Worm (Caenorhabditis elegans) whole organism, young adult: ENCODE results near the gene glb-5.

ENCODE experiments used
- C17E4.6 ChIP-seq: fragments of 200-800 bp; sonication (Bioruptor generic); IDR thresholded peaks from 2 replicates; pipeline ENCODE4 v1.3.6; 2022; ENCODE audit warnings: missing genetic modification reagents, missing genetic modification characterization, missing compliant biosample characterization
- D2030.7 ChIP-seq: fragments of 200-800 bp; sonication (Bioruptor generic); IDR thresholded peaks from 2 replicates; pipeline ENCODE4 v1.3.6; 2022; ENCODE audit warnings: missing genetic modification reagents, missing genetic modification characterization, missing compliant biosample characterization
- F39B2.1 ChIP-seq: fragments of 200-800 bp; sonication (Bioruptor generic); IDR thresholded peaks from 2 replicates; pipeline ENCODE4 v1.3.6; 2022; ENCODE audit warnings: missing genetic modification reagents, missing genetic modification characterization, missing compliant biosample characterization
- F57A8.1 ChIP-seq: fragments of 200-800 bp; sonication (Bioruptor generic); optimal IDR thresholded peaks from 2 replicates; lab custom pipeline; 2018; ENCODE audit warnings: mild to moderate bottlenecking, missing genetic modification characterization, moderate library complexity, missing compliant biosample characterization
- F57C9.4 ChIP-seq: sonication (generic microtip); optimal IDR thresholded peaks from 2 replicates; lab custom pipeline; 2017; ENCODE audit warnings: mild to moderate bottlenecking, missing genetic modification characterization, missing compliant biosample characterization
- K11D2.4 ChIP-seq: fragments of 200-800 bp; sonication (Bioruptor generic); IDR thresholded peaks from 2 replicates; pipeline ENCODE4 v1.3.6; 2022; ENCODE audit warnings: missing genetic modification reagents, missing genetic modification characterization, missing compliant biosample characterization
- T07F8.4 ChIP-seq: sonication (generic microtip); optimal IDR thresholded peaks from 2 replicates; lab custom pipeline; 2016; ENCODE audit warnings: mild to moderate bottlenecking, missing genetic modification characterization, moderate library complexity, missing compliant biosample characterization
- Y53G8AR.9 ChIP-seq: fragments of 200-800 bp; sonication (Bioruptor generic); conservative IDR thresholded peaks from 2 replicates; pipeline ENCODE4 v1.3.6; 2022; ENCODE audit warnings: missing genetic modification reagents, missing genetic modification characterization, missing compliant biosample characterization
- ZK185.1 ChIP-seq: sonication (generic microtip); optimal IDR thresholded peaks from 2 replicates; lab custom pipeline; 2016; ENCODE audit warnings: mild to moderate bottlenecking, missing genetic modification characterization, missing compliant biosample characterization; ENCODE audit not compliant: poor library complexity, severe bottlenecking
- aptf-2 ChIP-seq: fragments of 200-800 bp; sonication (Bioruptor generic); conservative IDR thresholded peaks from 2 replicates; pipeline ENCODE4 v1.3.6; 2022; ENCODE audit warnings: missing genetic modification reagents, missing genetic modification characterization, missing compliant biosample characterization
- aptf-3 ChIP-seq: fragments of 200-800 bp; sonication (Bioruptor generic); IDR thresholded peaks from 2 replicates; pipeline ENCODE4 v1.3.6; 2022; ENCODE audit warnings: missing genetic modification characterization, missing compliant biosample characterization
- attf-6 ChIP-seq: fragments of 200-800 bp; sonication (Bioruptor generic); IDR thresholded peaks from 2 replicates; pipeline ENCODE4 v1.3.6; 2022; ENCODE audit warnings: missing genetic modification reagents, missing genetic modification characterization, missing compliant biosample characterization
- bed-1 ChIP-seq: fragments of 200-800 bp; sonication (Bioruptor generic); IDR thresholded peaks from 2 replicates; pipeline ENCODE4 v1.3.6; 2022; ENCODE audit warnings: missing genetic modification reagents, missing genetic modification characterization, missing compliant biosample characterization
- ceh-100 ChIP-seq: fragments of 200-800 bp; sonication (Bioruptor generic); IDR thresholded peaks from 2 replicates; pipeline ENCODE4 v1.3.6; 2022; ENCODE audit warnings: missing genetic modification reagents, missing genetic modification characterization, missing compliant biosample characterization
- ceh-58 ChIP-seq: fragments of 200-800 bp; sonication (Bioruptor generic); IDR thresholded peaks from 2 replicates; pipeline ENCODE4 v1.3.6; 2022; ENCODE audit warnings: missing genetic modification characterization, missing compliant biosample characterization
- die-1 ChIP-seq: sonication (generic microtip); optimal IDR thresholded peaks from 2 replicates; lab custom pipeline; 2016; ENCODE audit warnings: missing genotype, mild to moderate bottlenecking, missing genetic modification characterization, missing compliant biosample characterization
- dox-1 ChIP-seq: fragments of 200-800 bp; sonication (Bioruptor generic); IDR thresholded peaks from 2 replicates; pipeline ENCODE4 v1.3.6; 2022; ENCODE audit warnings: missing genetic modification reagents, missing genetic modification characterization, missing compliant biosample characterization
- egl-18 ChIP-seq: fragments of 200-800 bp; sonication (Bioruptor generic); IDR thresholded peaks from 2 replicates; pipeline ENCODE4 v1.3.6; 2022; ENCODE audit warnings: missing genetic modification reagents, missing genetic modification characterization, missing compliant biosample characterization
- ets-4 ChIP-seq: fragments of 200-800 bp; sonication (Bioruptor generic); optimal IDR thresholded peaks from 2 replicates; lab custom pipeline; 2018; ENCODE audit warnings: mild to moderate bottlenecking, missing genetic modification characterization, missing compliant biosample characterization
- hlh-12 ChIP-seq: sonication (generic microtip); optimal IDR thresholded peaks from 2 replicates; lab custom pipeline; 2016; ENCODE audit warnings: missing genetic modification characterization, missing compliant biosample characterization
- hmg-1.2 ChIP-seq: fragments of 200-800 bp; sonication (Bioruptor generic); IDR thresholded peaks from 2 replicates; pipeline ENCODE4 v1.3.6; 2022; ENCODE audit warnings: missing genetic modification reagents, missing genetic modification characterization, missing compliant biosample characterization
- hrde-1 ChIP-seq: sonication (generic microtip); optimal IDR thresholded peaks from 2 replicates; lab custom pipeline; 2016; ENCODE audit warnings: missing genetic modification characterization, mild to moderate bottlenecking, missing compliant biosample characterization, moderate library complexity, missing genotype, missing genetic modification reagents, borderline replicate concordance
- hsf-1 ChIP-seq: fragments of 200-800 bp; sonication (Bioruptor generic); IDR thresholded peaks from 2 replicates; pipeline ENCODE4 v1.3.6; 2022; ENCODE audit warnings: missing genetic modification reagents, missing genetic modification characterization, missing compliant biosample characterization
- lin-26 ChIP-seq: fragments of 200-800 bp; sonication (Bioruptor generic); IDR thresholded peaks from 2 replicates; pipeline ENCODE4 v1.3.6; 2022; ENCODE audit warnings: missing genetic modification reagents, missing genetic modification characterization, missing compliant biosample characterization
- lsl-1 ChIP-seq: fragments of 200-800 bp; sonication (Bioruptor generic); optimal IDR thresholded peaks from 2 replicates; lab custom pipeline; 2018; ENCODE audit warnings: mild to moderate bottlenecking, missing genetic modification characterization, moderate library complexity, missing compliant biosample characterization
- lsy-27 ChIP-seq: sonication (generic microtip); optimal IDR thresholded peaks from 2 replicates; lab custom pipeline; 2017; ENCODE audit warnings: missing genetic modification characterization, mild to moderate bottlenecking, missing compliant biosample characterization, antibody characterized with exemption, missing genotype, borderline replicate concordance; ENCODE audit not compliant: insufficient read depth
- madf-10 ChIP-seq: sonication (generic microtip); optimal IDR thresholded peaks from 2 replicates; lab custom pipeline; 2016; ENCODE audit warnings: mild to moderate bottlenecking, missing genetic modification characterization, missing compliant biosample characterization
- madf-3 ChIP-seq: fragments of 200-800 bp; sonication (Bioruptor generic); IDR thresholded peaks from 2 replicates; pipeline ENCODE4 v1.3.6; 2022; ENCODE audit warnings: missing genetic modification reagents, missing genetic modification characterization, missing compliant biosample characterization
- mel-28 ChIP-seq: sonication (generic microtip); optimal IDR thresholded peaks from 2 replicates; lab custom pipeline; 2016; ENCODE audit warnings: borderline replicate concordance, mild to moderate bottlenecking, missing genetic modification characterization, missing compliant biosample characterization
- nfya-2 ChIP-seq: fragments of 200-800 bp; sonication (Bioruptor generic); IDR thresholded peaks from 2 replicates; pipeline ENCODE4 v1.3.6; 2022; ENCODE audit warnings: missing genetic modification reagents, missing genetic modification characterization, missing compliant biosample characterization
- nfyb-1 ChIP-seq: fragments of 200-800 bp; sonication (Bioruptor generic); IDR thresholded peaks from 2 replicates; pipeline ENCODE4 v1.3.6; 2022; ENCODE audit warnings: missing genetic modification reagents, missing genetic modification characterization, missing compliant biosample characterization
- pbrm-1 ChIP-seq: fragments of 200-800 bp; sonication (Bioruptor generic); IDR thresholded peaks from 2 replicates; pipeline ENCODE4 v1.3.6; 2022; ENCODE audit warnings: missing genetic modification reagents, missing genetic modification characterization, missing compliant biosample characterization
- pha-4 ChIP-seq: fragments of 150-350 bp; sonication (generic microtip); optimal IDR thresholded peaks from 2 replicates; lab custom pipeline; 2014; ENCODE audit warnings: missing biosample characterization, missing genetic modification reagents, missing genetic modification characterization
- rpc-1 ChIP-seq, 2 experiments: fragments of 150-350 bp in 1 of 2; sonication (generic microtip) in 1 of 2; optimal IDR thresholded peaks; 2 replicates each; lab custom pipeline; 2014 to 2018; ENCODE audit warnings: missing biosample characterization in 1 of 2, missing genetic modification characterization in 1 of 2, missing genetic modification reagents in 1 of 2, missing genotype in 1 of 2
- sdz-38 ChIP-seq: sonication (generic microtip); optimal IDR thresholded peaks from 2 replicates; lab custom pipeline; 2016; ENCODE audit warnings: missing genotype, missing genetic modification characterization, missing compliant biosample characterization
- sea-2 ChIP-seq: fragments of 200-800 bp; sonication (Bioruptor generic); IDR thresholded peaks from 2 replicates; pipeline ENCODE4 v1.3.6; 2022; ENCODE audit warnings: missing genetic modification characterization, missing compliant biosample characterization
- snpc-1.1 ChIP-seq: sonication (generic microtip); optimal IDR thresholded peaks from 2 replicates; lab custom pipeline; 2017; ENCODE audit warnings: missing genetic modification characterization, mild to moderate bottlenecking, missing compliant biosample characterization, antibody characterized with exemption, moderate library complexity, missing genotype, missing genetic modification reagents; ENCODE audit not compliant: insufficient read depth
- snpc-3.4 ChIP-seq: sonication (generic microtip); optimal IDR thresholded peaks from 2 replicates; lab custom pipeline; 2017; ENCODE audit warnings: missing genetic modification characterization, mild to moderate bottlenecking, missing compliant biosample characterization, antibody characterized with exemption, moderate library complexity, missing genotype, missing genetic modification reagents
- somi-1 ChIP-seq: fragments of 200-800 bp; sonication (Bioruptor generic); optimal IDR thresholded peaks from 2 replicates; lab custom pipeline; 2018; ENCODE audit warnings: mild to moderate bottlenecking, missing genetic modification characterization, missing compliant biosample characterization
- sptf-2 ChIP-seq: fragments of 200-800 bp; sonication (Bioruptor generic); optimal IDR thresholded peaks from 2 replicates; lab custom pipeline; 2018; ENCODE audit warnings: mild to moderate bottlenecking, missing genetic modification characterization, missing compliant biosample characterization
- tbp1 ChIP-seq: fragments of 200-800 bp; sonication (Bioruptor generic); optimal IDR thresholded peaks from 2 replicates; lab custom pipeline; 2018; ENCODE audit warnings: mild to moderate bottlenecking, missing genetic modification characterization, missing compliant biosample characterization
- tbx-9 ChIP-seq: sonication (generic microtip); optimal IDR thresholded peaks from 2 replicates; lab custom pipeline; 2016; ENCODE audit warnings: borderline replicate concordance, missing genetic modification characterization, inconsistent platforms, missing compliant biosample characterization
- tlf-1 ChIP-seq: fragments of 200-800 bp; sonication (Bioruptor generic); optimal IDR thresholded peaks from 2 replicates; lab custom pipeline; 2018; ENCODE audit warnings: mild to moderate bottlenecking, missing genetic modification characterization, missing compliant biosample characterization
- unc-130 ChIP-seq: sonication (generic microtip); optimal IDR thresholded peaks from 2 replicates; lab custom pipeline; 2016; ENCODE audit warnings: missing genetic modification reagents, missing genetic modification characterization, missing compliant biosample characterization
- zfh-2 ChIP-seq: fragments of 200-800 bp; sonication (Bioruptor generic); conservative IDR thresholded peaks from 2 replicates; pipeline ENCODE4 v1.3.6; 2022; ENCODE audit warnings: missing genetic modification reagents, missing genetic modification characterization, missing compliant biosample characterization
- ztf-22 ChIP-seq: fragments of 200-800 bp; sonication (Bioruptor generic); optimal IDR thresholded peaks from 2 replicates; lab custom pipeline; 2018; ENCODE audit warnings: mild to moderate bottlenecking, missing genetic modification characterization, moderate library complexity, missing compliant biosample characterization
- ztf-28 ChIP-seq: fragments of 200-800 bp; sonication (Bioruptor generic); IDR thresholded peaks from 2 replicates; pipeline ENCODE4 v1.3.6; 2022; ENCODE audit warnings: missing genetic modification reagents, missing genetic modification characterization, missing compliant biosample characterization

glb-5 gene

DNA sequence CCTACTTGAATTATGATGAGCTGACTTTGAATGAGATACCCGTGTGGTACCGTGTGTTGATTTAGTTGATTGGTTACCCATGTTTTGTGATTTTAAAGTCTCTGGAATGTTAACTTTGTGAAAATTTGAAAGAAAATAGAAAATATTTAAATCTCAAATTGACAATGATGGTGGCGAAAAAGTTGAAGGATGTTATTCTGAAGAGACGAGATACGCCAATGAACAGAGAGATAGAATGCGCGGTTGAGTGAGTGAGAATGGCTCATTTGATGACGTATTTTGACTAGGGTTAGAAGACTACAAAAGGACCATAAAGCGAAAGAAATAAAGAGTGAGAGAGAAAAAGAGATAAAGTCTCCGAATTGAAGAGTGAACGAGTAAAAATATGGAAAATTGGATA, 11.7 kb downstream of the glb-5 start, which contains the start of gene glb-6:
glb-6 (minus strand) TSS at position 101 of the 400 bp plus-strand sequence.
- no peak for TF ChIP-seq D2030.7
- TF ChIP-seq lsl-1 (GFP tag; lab: Kevin White, UChicago): no peak
- TF ChIP-seq aptf-3 (GFP tag; lab: Robert Waterston, UW): no peak
- TF ChIP-seq ceh-100 (GFP tag; lab: Robert Waterston, UW): no peak
- TF ChIP-seq tbp1 (GFP tag; lab: Kevin White, UChicago): no peak
- no peak for TF ChIP-seq madf-3 (GFP tag; lab: Robert Waterston, UW)
- no peak for TF ChIP-seq hmg-1.2
- TF ChIP-seq F39B2.1 (GFP tag; lab: Robert Waterston, UW): no peak
- TF ChIP-seq ZK185.1 (tag; lab: Kevin White, UChicago): no peak
- no peak for TF ChIP-seq nfya-2 (GFP tag; lab: Robert Waterston, UW)
- TF ChIP-seq ceh-58 (GFP tag; lab: Robert Waterston, UW): no peak
- TF ChIP-seq zfh-2 (GFP tag; lab: Robert Waterston, UW): no peak
- no peak for TF ChIP-seq attf-6
- no peak for TF ChIP-seq K11D2.4 (GFP tag; lab: Robert Waterston, UW)
- no peak for TF ChIP-seq tbx-9 (tag; lab: Kevin White, UChicago)
- TF ChIP-seq hlh-12: no peak
- no peak for TF ChIP-seq rpc-1 (optimal IDR thresholded peaks at IDR 0.05; lab: Kevin White, UChicago)
- no peak for TF ChIP-seq rpc-1 (tag; optimal IDR thresholded peaks at IDR 0.05; lab: Kevin White, UChicago)
- no peak for TF ChIP-seq snpc-1.1
- no peak for TF ChIP-seq F57C9.4 (tag; lab: Kevin White, UChicago)
- TF ChIP-seq pbrm-1 (GFP tag; lab: Robert Waterston, UW): no peak
- TF ChIP-seq, all 124 proteins: peak for 0

DNA sequence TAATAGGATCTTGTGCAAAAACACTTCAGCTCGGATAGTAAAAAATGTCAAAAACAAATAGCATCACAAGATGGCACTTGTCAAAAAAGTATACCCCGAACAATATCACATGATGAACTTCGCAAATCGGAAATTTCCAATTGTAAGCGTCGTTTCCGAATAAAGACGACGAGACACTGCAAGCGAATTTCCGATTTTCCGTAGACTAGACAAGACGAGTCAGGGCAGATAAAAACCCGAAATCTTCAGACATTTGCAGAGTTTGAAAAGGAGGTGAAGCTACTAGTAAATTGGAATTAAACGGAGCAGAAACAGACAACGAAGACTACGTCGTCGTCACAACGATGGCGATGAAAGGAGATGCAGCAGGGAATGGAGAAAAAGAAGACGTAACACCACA, 13.0 kb downstream of the glb-5 start:
- TF ChIP-seq ztf-22 (GFP tag; lab: Kevin White, UChicago) (no peak), aptf-2 (no peak), ets-4 (GFP tag; lab: Kevin White, UChicago) (no peak), nfya-2 (GFP tag; lab: Robert Waterston, UW) (no peak), mel-28 (tag; lab: Kevin White, UChicago) (no peak), nfyb-1 (GFP tag; lab: Robert Waterston, UW) (no peak), unc-130 (GFP tag; lab: Kevin White, UChicago) (no peak), tlf-1 (no peak), lsl-1 (GFP tag; lab: Kevin White, UChicago) (no peak), madf-10 (tag; lab: Kevin White, UChicago) (no peak), bed-1 (GFP tag; lab: Robert Waterston, UW) (no peak), egl-18 (no peak), lsy-27 (tag; lab: Kevin White, UChicago) (no peak), F57A8.1 (no peak), hsf-1 (GFP tag; lab: Robert Waterston, UW) (no peak), hmg-1.2 (no peak), snpc-3.4 (tag; lab: Kevin White, UChicago) (no peak), ceh-100 (GFP tag; lab: Robert Waterston, UW) (no peak), C17E4.6 (GFP tag; lab: Robert Waterston, UW) (no peak)
- TF ChIP-seq, all 124 proteins: peak for 0

DNA sequence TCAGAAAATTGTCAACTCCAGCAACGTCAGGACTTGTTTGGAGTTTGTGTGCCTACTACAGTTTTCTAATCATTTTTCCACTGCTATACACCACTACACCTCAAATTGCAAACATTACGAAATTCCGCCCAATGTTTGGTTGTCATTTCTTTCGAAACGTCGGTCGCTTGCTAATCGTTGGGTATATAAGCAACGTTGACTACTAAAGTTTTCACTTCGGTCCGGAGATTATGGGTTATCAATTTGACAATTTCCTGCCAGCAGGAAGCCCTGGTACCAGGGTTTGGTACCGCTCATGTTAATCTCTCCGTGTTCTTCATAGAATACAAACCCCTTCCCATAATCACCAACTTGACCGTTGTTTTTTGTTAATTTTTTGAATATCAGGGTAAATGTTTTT, 17.3 kb downstream of the glb-5 start:
- TF ChIP-seq sea-2 (GFP tag; lab: Robert Waterston, UW): no peak
- TF ChIP-seq sdz-38 (tag; lab: Kevin White, UChicago): no peak
- no peak for TF ChIP-seq hrde-1
- TF ChIP-seq somi-1 (GFP tag; lab: Kevin White, UChicago): no peak
- TF ChIP-seq die-1 (tag; lab: Kevin White, UChicago): no peak
- TF ChIP-seq hmg-1.2: no peak
- no peak for TF ChIP-seq Y53G8AR.9 (GFP tag; lab: Robert Waterston, UW)
- TF ChIP-seq lin-26 (GFP tag; lab: Robert Waterston, UW): no peak
- no peak for TF ChIP-seq unc-130 (GFP tag; lab: Kevin White, UChicago)
- no peak for TF ChIP-seq ztf-28 (GFP tag; lab: Robert Waterston, UW)
- no peak for TF ChIP-seq T07F8.4
- TF ChIP-seq dox-1: no peak
- peak; percentile 83 for TF ChIP-seq pha-4 (tag; lab: Kevin White, UChicago)
- TF ChIP-seq sptf-2 (GFP tag; lab: Kevin White, UChicago): no peak
